Worm (Caenorhabditis elegans): ENCODE data around the gene hmp-1.

DNA sequence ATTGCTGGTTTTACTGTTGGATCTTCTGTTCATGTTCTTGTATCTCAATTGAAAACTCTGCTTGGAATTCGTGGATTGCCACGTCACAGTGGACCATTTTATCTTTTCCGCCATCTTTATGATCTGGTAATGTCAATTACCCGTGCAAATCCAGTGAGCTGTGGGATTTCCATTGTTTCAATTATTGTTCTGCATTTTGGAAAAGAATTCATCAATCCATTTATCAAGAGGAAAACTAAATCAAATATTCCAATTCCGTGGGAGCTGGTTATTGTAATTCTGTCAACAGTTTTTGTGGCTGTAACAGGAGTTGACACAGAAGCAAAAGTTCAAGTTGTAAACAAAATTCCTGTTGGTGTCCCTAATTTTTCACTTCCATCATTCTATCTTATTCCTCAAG lies 31.0 kb downstream of the hmp-1 start:
- TF ChIP-seq elt-4 (tag; optimal IDR thresholded peaks at IDR 0.05) (no peak), ama-1 (optimal IDR thresholded peaks at IDR 0.05) (no peak), ceh-2 (tag; optimal IDR thresholded peaks at IDR 0.05) (no peak), tbx-2 (tag; optimal IDR thresholded peaks at IDR 0.05) (no peak), syd-9 (tag; optimal IDR thresholded peaks at IDR 0.05) (no peak), pqm-1 (tag; optimal IDR thresholded peaks at IDR 0.05) (no peak), fkh-10 (GFP tag; optimal IDR thresholded peaks at IDR 0.05) (no peak), madf-2 (tag; optimal IDR thresholded peaks at IDR 0.05) (no peak)

All from whole organism, late embryonic.